Worm (Caenorhabditis elegans) whole organism, midembryonic: Measurements from ENCODE around the gene W06H8.6.

Experiments
- T22C8.4 ChIP-seq: fragments of 200-800 bp; sonication (Bioruptor generic); IDR thresholded peaks from 2 replicates; pipeline ENCODE4 v1.3.6; 2022; ENCODE audit warnings: missing genetic modification characterization, missing compliant biosample characterization
- flt-1 ChIP-seq: fragments of 200-800 bp; sonication (Bioruptor generic); IDR thresholded peaks from 2 replicates; pipeline ENCODE4 v1.3.6; 2022; ENCODE audit warnings: missing genetic modification characterization, missing compliant biosample characterization
- med-1 ChIP-seq: sonication (generic microtip); optimal IDR thresholded peaks from 2 replicates; lab custom pipeline; 2017; ENCODE audit warnings: missing genetic modification characterization, mild to moderate bottlenecking, missing compliant biosample characterization, antibody characterized with exemption, missing genetic modification reagents; ENCODE audit not compliant: insufficient read depth
- tab-1 ChIP-seq: fragments of 200-800 bp; sonication (Bioruptor generic); IDR thresholded peaks from 2 replicates; pipeline ENCODE4 v1.3.6; 2022; ENCODE audit warnings: missing genetic modification characterization, missing compliant biosample characterization
- ztf-23 ChIP-seq: fragments of 200-800 bp; sonication (Bioruptor generic); IDR thresholded peaks from 2 replicates; pipeline ENCODE4 v1.3.6; 2022; ENCODE audit warnings: missing genetic modification reagents, missing genetic modification characterization, missing compliant biosample characterization

DNA sequence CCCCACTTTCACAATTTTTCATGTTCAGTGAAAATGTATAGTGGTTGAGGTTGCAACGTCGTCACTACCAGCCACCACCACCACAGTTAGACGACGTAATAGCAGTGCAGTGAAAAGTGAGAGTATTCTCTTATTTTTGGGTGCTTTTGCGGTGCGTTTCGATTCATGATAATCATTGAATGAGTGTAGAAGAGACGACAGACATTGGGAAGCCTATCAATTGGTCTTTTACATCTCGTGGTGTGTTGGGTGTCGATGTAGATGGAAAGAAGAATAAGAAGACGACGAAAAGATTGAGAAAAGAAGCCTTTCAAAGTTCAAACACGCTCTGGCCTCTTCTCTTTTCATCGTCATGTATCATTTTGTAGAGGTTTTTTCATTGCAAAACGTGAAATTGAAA is 13.0 kb upstream of the W06H8.6 start:
- TF ChIP-seq tab-1 (GFP tag; lab: Robert Waterston, UW) (no peak), ztf-23 (no peak), flt-1 (no peak), med-1 (GFP tag; lab: Kevin White, UChicago) (no peak), T22C8.4 (GFP tag; lab: Robert Waterston, UW) (no peak)
